Worm (Caenorhabditis elegans) whole organism, mixed stage, embryonic: ENCODE measurements around the gene glr-5.

Experiments used
- ceh-39 ChIP-seq: fragments of 150-350 bp; optimal IDR thresholded peaks from 2 replicates; lab custom pipeline; 2014; ENCODE audit warnings: missing biosample characterization, missing genetic modification characterization
- ceh-43 ChIP-seq: fragments of 200-800 bp; sonication (Bioruptor generic); optimal IDR thresholded peaks from 2 replicates; lab custom pipeline; 2018; ENCODE audit warnings: mild to moderate bottlenecking, missing genetic modification characterization, moderate library complexity, missing compliant biosample characterization
- ceh-83 ChIP-seq: fragments of 200-800 bp; sonication (Bioruptor generic); optimal IDR thresholded peaks from 2 replicates; lab custom pipeline; 2018; ENCODE audit warnings: mild to moderate bottlenecking, missing genetic modification characterization, missing compliant biosample characterization
- ham-2 ChIP-seq: fragments of 200-800 bp; sonication (Bioruptor generic); optimal IDR thresholded peaks from 2 replicates; lab custom pipeline; 2018; ENCODE audit warnings: mild to moderate bottlenecking, missing genetic modification characterization, missing compliant biosample characterization
- hlh-1 ChIP-seq: fragments of 150-350 bp; optimal IDR thresholded peaks from 2 replicates; lab custom pipeline; 2014; ENCODE audit warnings: missing biosample characterization, missing genetic modification reagents, missing genetic modification characterization
- mls-2 ChIP-seq: sonication (generic microtip); optimal IDR thresholded peaks from 2 replicates; lab custom pipeline; 2016; ENCODE audit warnings: mild to moderate bottlenecking, missing genetic modification characterization, moderate library complexity, missing compliant biosample characterization
- nhr-237 ChIP-seq: fragments of 150-350 bp; optimal IDR thresholded peaks from 2 replicates; lab custom pipeline; 2014; ENCODE audit warnings: missing biosample characterization, missing genetic modification characterization
- nhr-76 ChIP-seq: sonication (generic microtip); optimal IDR thresholded peaks from 2 replicates; lab custom pipeline; 2017; ENCODE audit warnings: missing biosample characterization, missing genetic modification characterization
- tbx-8 ChIP-seq: fragments of 200-800 bp; sonication (Bioruptor generic); optimal IDR thresholded peaks from 2 replicates; lab custom pipeline; 2018; ENCODE audit warnings: mild to moderate bottlenecking, missing genetic modification characterization, moderate library complexity, missing compliant biosample characterization
- ztf-11 ChIP-seq: fragments of 150-350 bp; optimal IDR thresholded peaks from 2 replicates; lab custom pipeline; 2014; ENCODE audit warnings: missing biosample characterization, missing genetic modification characterization

The glr-5 gene

ce11 chrV:8769154-8769553 lies 52.9 kb downstream of the glr-5 start:
- TF ChIP-seq hlh-1 (no peak), ceh-43 (no peak), tbx-8 (GFP tag; lab: Kevin White, UChicago) (no peak), ceh-39 (tag; lab: Kevin White, UChicago) (no peak), mls-2 (no peak), ztf-11 (no peak), ceh-83 (GFP tag; lab: Kevin White, UChicago) (no peak), nhr-237 (tag; lab: Kevin White, UChicago) (no peak), nhr-76 (tag; lab: Kevin White, UChicago) (no peak), ham-2 (GFP tag; lab: Kevin White, UChicago) (no peak)
- TF ChIP-seq, all 35 proteins: peak for 0
